Worm (Caenorhabditis elegans) whole organism, L3 larva: ENCODE data around the gene Y45F10C.4.

Experiments used
- ama-1 ChIP-seq: fragments of 150-350 bp; optimal IDR thresholded peaks from 2 replicates; lab custom pipeline; 2018
- ceh-82 ChIP-seq: fragments of 150-350 bp; optimal IDR thresholded peaks from 2 replicates; lab custom pipeline; 2014; ENCODE audit warnings: missing biosample characterization, missing genetic modification characterization
- daf-12 ChIP-seq: fragments of 150-350 bp; optimal IDR thresholded peaks from 2 replicates; lab custom pipeline; 2014; ENCODE audit warnings: missing biosample characterization, missing genetic modification reagents, missing genetic modification characterization
- fos-1 ChIP-seq: fragments of 150-350 bp; optimal IDR thresholded peaks from 2 replicates; lab custom pipeline; 2014; ENCODE audit warnings: missing biosample characterization, missing genetic modification characterization
- nhr-11 ChIP-seq: fragments of 150-350 bp; optimal IDR thresholded peaks from 2 replicates; lab custom pipeline; 2014; ENCODE audit warnings: missing biosample characterization, missing genetic modification characterization
- nhr-43 ChIP-seq: sonication (generic microtip); optimal IDR thresholded peaks from 2 replicates; lab custom pipeline; 2016; ENCODE audit warnings: mild to moderate bottlenecking, missing genetic modification characterization, missing compliant biosample characterization; ENCODE audit not compliant: poor library complexity, severe bottlenecking
- nhr-76 ChIP-seq: fragments of 150-350 bp; sonication (generic microtip); optimal IDR thresholded peaks from 5 replicates; lab custom pipeline; 2014; ENCODE audit warnings: missing biosample characterization, missing genetic modification characterization
- pha-4 ChIP-seq: fragments of 150-350 bp; optimal IDR thresholded peaks from 2 replicates; lab custom pipeline; 2014; ENCODE audit warnings: missing biosample characterization, missing genetic modification reagents, missing genetic modification characterization
- unc-39 ChIP-seq: sonication (generic microtip); optimal IDR thresholded peaks from 4 replicates; lab custom pipeline; 2017; ENCODE audit warnings: missing biosample characterization, missing genetic modification characterization
- unc-62 ChIP-seq: fragments of 150-350 bp; sonication (generic microtip); optimal IDR thresholded peaks from 4 replicates; lab custom pipeline; 2014; ENCODE audit warnings: missing biosample characterization, missing genetic modification reagents, missing genetic modification characterization
- zag-1 ChIP-seq: fragments of 150-350 bp; optimal IDR thresholded peaks from 2 replicates; lab custom pipeline; 2014; ENCODE audit warnings: missing biosample characterization, missing genetic modification characterization
- ztf-11 ChIP-seq: fragments of 150-350 bp; optimal IDR thresholded peaks from 2 replicates; lab custom pipeline; 2014; ENCODE audit warnings: missing biosample characterization, missing genetic modification characterization

DNA sequence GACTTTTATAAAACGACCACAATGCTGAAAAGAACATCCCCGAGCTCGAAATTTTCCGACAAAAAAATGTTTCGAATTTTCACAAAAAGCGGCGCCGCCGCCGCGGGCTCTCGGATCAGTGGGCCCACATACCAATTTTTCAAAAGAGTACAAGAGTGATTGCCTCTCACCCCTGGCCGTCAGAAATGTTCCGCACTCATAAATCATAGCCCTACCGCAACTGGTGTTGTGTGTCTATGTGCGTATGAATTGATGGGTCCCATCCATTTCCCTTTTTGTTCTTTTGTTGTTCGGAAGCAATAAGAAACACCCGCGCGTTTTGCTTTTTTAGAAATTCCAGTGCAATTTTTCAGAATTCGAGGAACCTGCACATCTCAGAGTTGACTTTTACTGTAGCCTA is 30.6 kb upstream of the Y45F10C.4 start:
- no peak for TF ChIP-seq zag-1 (tag; lab: Kevin White, UChicago)
- TF ChIP-seq nhr-76: no peak
- TF ChIP-seq daf-12: no peak
- no peak for TF ChIP-seq ama-1 (lab: Kevin White, UChicago)
- TF ChIP-seq ztf-11 (tag; lab: Kevin White, UChicago): no peak
- no peak for TF ChIP-seq nhr-11
- TF ChIP-seq unc-62 (GFP tag; lab: Kevin White, UChicago): peak; percentile 85
- TF ChIP-seq pha-4: no peak
- TF ChIP-seq ceh-82: no peak
- no peak for TF ChIP-seq fos-1 (tag; lab: Kevin White, UChicago)
- TF ChIP-seq nhr-43: no peak
- TF ChIP-seq unc-39 (tag; lab: Kevin White, UChicago): no peak
